Worm (Caenorhabditis elegans): ENCODE results near the gene fat-7.

ce11 chrV:7194818-7195217, 41.9 kb upstream of the fat-7 start:
- TF ChIP-seq pqm-1 (tag; optimal IDR thresholded peaks at IDR 0.05) (no peak), unc-62 (GFP tag; optimal IDR thresholded peaks at IDR 0.05) (no peak), ztf-4 (tag; optimal IDR thresholded peaks at IDR 0.05) (no peak), unc-39 (tag; optimal IDR thresholded peaks at IDR 0.05) (no peak), lin-15B (tag; optimal IDR thresholded peaks at IDR 0.05) (no peak)

Data from whole organism, L3 larva.